Worm (Caenorhabditis elegans) whole organism, L4 larva: ENCODE data around the gene rps-0.

Experiments
- F44E2.7 ChIP-seq: fragments of 200-800 bp; sonication (Bioruptor generic); IDR thresholded peaks from 2 replicates; pipeline ENCODE4 v2.1.2; 2022; ENCODE audit warnings: missing genetic modification characterization, missing compliant biosample characterization
- F49E8.2 ChIP-seq: sonication (generic microtip); optimal IDR thresholded peaks from 2 replicates; lab custom pipeline; 2016; ENCODE audit warnings: missing compliant biosample characterization, mild to moderate bottlenecking, missing genetic modification characterization, borderline replicate concordance
- Y105C5A.15 ChIP-seq: fragments of 200-800 bp; sonication (Bioruptor generic); IDR thresholded peaks from 2 replicates; pipeline ENCODE4 v1.3.6; 2022; ENCODE audit warnings: missing genetic modification characterization, missing compliant biosample characterization
- Y5F2A.4 ChIP-seq: fragments of 200-800 bp; sonication (Bioruptor generic); optimal IDR thresholded peaks from 2 replicates; lab custom pipeline; 2018; ENCODE audit warnings: mild to moderate bottlenecking, missing genetic modification characterization, missing compliant biosample characterization
- aha-1 ChIP-seq: fragments of 150-350 bp; peaks from one replicate; lab custom pipeline; 2014; ENCODE audit warnings: missing biosample characterization, missing genetic modification characterization
- ama-1 ChIP-seq: fragments of 150-350 bp; optimal IDR thresholded peaks from 2 replicates; lab custom pipeline; 2014; ENCODE audit warnings: inconsistent platforms, mixed read lengths
- ceh-20 ChIP-seq: fragments of 200-800 bp; sonication (Bioruptor generic); IDR thresholded peaks from 2 replicates; pipeline ENCODE4 v1.3.6; 2022; ENCODE audit warnings: missing genetic modification reagents, missing genetic modification characterization, missing compliant biosample characterization
- ceh-28 ChIP-seq: fragments of 150-350 bp; optimal IDR thresholded peaks from 2 replicates; lab custom pipeline; 2014; ENCODE audit warnings: missing biosample characterization, missing genetic modification reagents, missing genetic modification characterization
- ceh-44 ChIP-seq: fragments of 200-800 bp; sonication (Bioruptor generic); IDR thresholded peaks from 2 replicates; pipeline ENCODE4 v1.3.6; 2022; ENCODE audit warnings: missing genetic modification reagents, missing genetic modification characterization, missing compliant biosample characterization
- ctbp-1 ChIP-seq: fragments of 200-800 bp; sonication (Bioruptor generic); IDR thresholded peaks from 2 replicates; pipeline ENCODE4 v1.3.6; 2022; ENCODE audit warnings: missing genetic modification reagents, missing genetic modification characterization, missing compliant biosample characterization
- daf-16 ChIP-seq, 3 experiments: sonication (generic microtip); optimal IDR thresholded peaks; 2 replicates each; lab custom pipeline; 2016 to 2017; ENCODE audit warnings: missing genetic modification characterization in 3 of 3, missing genetic modification reagents in 3 of 3, mild to moderate bottlenecking in 2 of 3, missing compliant biosample characterization in 2 of 3, missing biosample characterization in 1 of 3, moderate library complexity in 1 of 3
- dmd-6 ChIP-seq: fragments of 200-800 bp; sonication (Bioruptor generic); IDR thresholded peaks from 2 replicates; pipeline ENCODE4 v1.3.6; 2022; ENCODE audit warnings: missing genetic modification reagents, missing genetic modification characterization, missing compliant biosample characterization
- duxl-1 ChIP-seq: sonication (generic microtip); optimal IDR thresholded peaks from 2 replicates; lab custom pipeline; 2016; ENCODE audit warnings: mild to moderate bottlenecking, missing genetic modification characterization, moderate library complexity, missing compliant biosample characterization; ENCODE audit not compliant: poor library complexity
- fkh-10 ChIP-seq: fragments of 150-350 bp; optimal IDR thresholded peaks from 2 replicates; lab custom pipeline; 2014; ENCODE audit warnings: missing biosample characterization, missing genetic modification reagents, missing genetic modification characterization
- hlh-11 ChIP-seq: fragments of 200-800 bp; sonication (Bioruptor generic); optimal IDR thresholded peaks from 2 replicates; lab custom pipeline; 2018; ENCODE audit warnings: mild to moderate bottlenecking, missing genetic modification characterization, missing compliant biosample characterization
- hmg-1.1 ChIP-seq: fragments of 200-800 bp; sonication (Bioruptor generic); IDR thresholded peaks from 2 replicates; pipeline ENCODE4 v1.3.6; 2022; ENCODE audit warnings: missing genetic modification reagents, missing genetic modification characterization, missing compliant biosample characterization
- lin-29 ChIP-seq: fragments of 200-800 bp; sonication (Bioruptor generic); IDR thresholded peaks from 2 replicates; pipeline ENCODE4 v1.3.6; 2022; ENCODE audit warnings: missing genetic modification reagents, missing genetic modification characterization, missing compliant biosample characterization
- lin-38 ChIP-seq: fragments of 200-800 bp; sonication (Bioruptor generic); IDR thresholded peaks from 2 replicates; pipeline ENCODE4 v1.3.6; 2022; ENCODE audit warnings: missing genetic modification reagents, missing genetic modification characterization, missing compliant biosample characterization
- lsy-2 ChIP-seq, 2 experiments: fragments of 150-350 bp in 1 of 2; sonication (generic microtip) in 1 of 2; optimal IDR thresholded peaks; 2 replicates each; lab custom pipeline; 2014 to 2017; ENCODE audit warnings: missing biosample characterization in 2 of 2, missing genetic modification characterization in 2 of 2
- madf-5 ChIP-seq, 2 experiments: fragments of 200-800 bp; sonication (Bioruptor generic); IDR thresholded peaks; 2 replicates each; pipeline ENCODE4 v1.3.6; 2022; ENCODE audit warnings: missing compliant biosample characterization in 2 of 2, missing genetic modification characterization in 2 of 2
- mep-1 ChIP-seq: fragments of 150-350 bp; sonication (generic microtip); optimal IDR thresholded peaks from 3 replicates; lab custom pipeline; 2014; ENCODE audit warnings: missing biosample characterization, missing genetic modification characterization
- mxl-2 ChIP-seq: fragments of 200-800 bp; sonication (Bioruptor generic); conservative IDR thresholded peaks from 2 replicates; pipeline ENCODE4 v1.3.6; 2022; ENCODE audit warnings: missing genetic modification reagents, missing genetic modification characterization, missing compliant biosample characterization
- nhr-10 ChIP-seq: fragments of 150-350 bp; optimal IDR thresholded peaks from 2 replicates; lab custom pipeline; 2014; ENCODE audit warnings: missing biosample characterization, missing genetic modification characterization
- nhr-102 ChIP-seq: sonication (generic microtip); optimal IDR thresholded peaks from 2 replicates; lab custom pipeline; 2016; ENCODE audit warnings: mild to moderate bottlenecking, missing genetic modification characterization, moderate library complexity, missing compliant biosample characterization
- nhr-11 ChIP-seq: fragments of 150-350 bp; optimal IDR thresholded peaks from 2 replicates; lab custom pipeline; 2014; ENCODE audit warnings: missing biosample characterization, missing genetic modification characterization
- nhr-111 ChIP-seq: fragments of 200-800 bp; sonication (Bioruptor generic); optimal IDR thresholded peaks from 2 replicates; lab custom pipeline; 2018; ENCODE audit warnings: mild to moderate bottlenecking, missing genetic modification characterization, missing compliant biosample characterization
- nhr-42 ChIP-seq: fragments of 200-800 bp; sonication (Bioruptor generic); IDR thresholded peaks from 2 replicates; pipeline ENCODE4 v1.3.6; 2022; ENCODE audit warnings: missing genetic modification characterization, missing compliant biosample characterization
- nhr-77 ChIP-seq: fragments of 150-350 bp; optimal IDR thresholded peaks from 2 replicates; lab custom pipeline; 2014; ENCODE audit warnings: missing biosample characterization, missing genetic modification characterization
- pha-4 ChIP-seq, 2 experiments: fragments of 150-350 bp in 1 of 2; fragments of 200-800 bp in 1 of 2; sonication (Bioruptor generic) in 1 of 2; IDR thresholded peaks in 1 of 2; optimal IDR thresholded peaks in 1 of 2; 2 replicates each; pipeline versions ENCODE4 v1.3.6 to Lab custom; 2014 to 2022; ENCODE audit warnings: missing genetic modification characterization in 2 of 2, missing genetic modification reagents in 2 of 2, missing biosample characterization in 1 of 2, missing compliant biosample characterization in 1 of 2
- rbr-2 ChIP-seq: sonication (generic microtip); optimal IDR thresholded peaks from 2 replicates; lab custom pipeline; 2016; ENCODE audit warnings: missing genotype, missing genetic modification characterization, missing compliant biosample characterization
- saeg-2 ChIP-seq: fragments of 200-800 bp; sonication (Bioruptor generic); IDR thresholded peaks from 2 replicates; pipeline ENCODE4 v1.3.6; 2022; ENCODE audit warnings: missing genetic modification reagents, missing genetic modification characterization, missing compliant biosample characterization
- spr-1 ChIP-seq: sonication (generic microtip); optimal IDR thresholded peaks from 2 replicates; lab custom pipeline; 2016; ENCODE audit warnings: mild to moderate bottlenecking, missing genetic modification characterization, missing compliant biosample characterization
- spr-3 ChIP-seq: fragments of 200-800 bp; sonication (Bioruptor generic); optimal IDR thresholded peaks from 2 replicates; lab custom pipeline; 2018; ENCODE audit warnings: mild to moderate bottlenecking, missing genetic modification characterization, missing compliant biosample characterization
- tag-97 ChIP-seq: fragments of 200-800 bp; sonication (Bioruptor generic); IDR thresholded peaks from 2 replicates; pipeline ENCODE4 v1.3.6; 2022; ENCODE audit warnings: missing genetic modification characterization, missing compliant biosample characterization
- tra-1 ChIP-seq: fragments of 200-800 bp; sonication (Bioruptor generic); IDR thresholded peaks from 2 replicates; pipeline ENCODE4 v1.3.6; 2022; ENCODE audit warnings: missing genetic modification reagents, missing genetic modification characterization, missing compliant biosample characterization
- unc-130 ChIP-seq: sonication (generic microtip); optimal IDR thresholded peaks from 2 replicates; lab custom pipeline; 2016; ENCODE audit warnings: missing genetic modification reagents, missing genetic modification characterization, missing compliant biosample characterization
- unc-39 ChIP-seq: sonication (generic microtip); optimal IDR thresholded peaks from 2 replicates; lab custom pipeline; 2017; ENCODE audit warnings: missing biosample characterization, missing genetic modification characterization
- unc-62 ChIP-seq, 3 experiments: fragments of 150-350 bp in 1 of 3; sonication (generic microtip); optimal IDR thresholded peaks in 2 of 3; peaks in 1 of 3; 1 replicate in 1 of 3; 2 replicates in 2 of 3; lab custom pipeline; 2014 to 2017; ENCODE audit warnings: missing biosample characterization in 3 of 3, missing genetic modification characterization in 3 of 3, missing genetic modification reagents in 3 of 3, missing genotype in 1 of 3
- zag-1 ChIP-seq: fragments of 150-350 bp; optimal IDR thresholded peaks from 2 replicates; lab custom pipeline; 2014; ENCODE audit warnings: missing biosample characterization, missing genetic modification characterization
- zfp-2 ChIP-seq: sonication (generic microtip); optimal IDR thresholded peaks from 2 replicates; lab custom pipeline; 2016; ENCODE audit warnings: mild to moderate bottlenecking, missing genetic modification characterization, missing compliant biosample characterization
- zfp-3 ChIP-seq: fragments of 200-800 bp; sonication (Bioruptor generic); conservative IDR thresholded peaks from 2 replicates; pipeline ENCODE4 v1.3.6; 2022; ENCODE audit warnings: missing genetic modification reagents, missing genetic modification characterization, missing compliant biosample characterization
- zip-11 ChIP-seq: fragments of 200-800 bp; sonication (Bioruptor generic); IDR thresholded peaks from 2 replicates; pipeline ENCODE4 v1.3.6; 2022; ENCODE audit warnings: missing genetic modification characterization, missing compliant biosample characterization

Gene rps-0

ce11 chrIII:4734056-4734455, 19.8 kb downstream of the rps-0 start, which contains the start of gene F17C8.9:
Gene F17C8.9 (plus strand): TSS chrIII:4734356.
- no peak for TF ChIP-seq ctbp-1 (GFP tag; lab: Robert Waterston, UW)
- TF ChIP-seq spr-3 = no peak
- no peak for TF ChIP-seq daf-16 (GFP tag; optimal IDR thresholded peaks at IDR 0.05; lab: Kevin White, UChicago)
- TF ChIP-seq daf-16 (tag; optimal IDR thresholded peaks at IDR 0.05; lab: Kevin White, UChicago) = no peak
- TF ChIP-seq F44E2.7 = no peak
- TF ChIP-seq Y5F2A.4 (GFP tag; lab: Kevin White, UChicago) = no peak
- TF ChIP-seq zfp-2 = no peak
- no peak for TF ChIP-seq zip-11 (GFP tag; lab: Robert Waterston, UW)
- no peak for TF ChIP-seq unc-39
- no peak for TF ChIP-seq ceh-44 (GFP tag; lab: Robert Waterston, UW)
- TF ChIP-seq nhr-77 (tag; lab: Kevin White, UChicago) = no peak
- TF ChIP-seq zfp-3 (GFP tag; lab: Robert Waterston, UW) = no peak
- no peak for TF ChIP-seq fkh-10 (GFP tag; lab: Kevin White, UChicago)

ce11 chrIII:4731295-4731988, 22.4 kb downstream of the rps-0 start, which contains the start of gene F17C8.3:
Gene F17C8.3 (plus strand): TSS chrIII:4731938.
- TF ChIP-seq duxl-1 (tag; lab: Kevin White, UChicago) (no peak), daf-16 (GFP tag; optimal IDR thresholded peaks at IDR 0.05; lab: Kevin White, UChicago) (peak in 1 of 2 experiments; percentile 87), daf-16 (tag; optimal IDR thresholded peaks at IDR 0.05; lab: Kevin White, UChicago) (no peak), lsy-2 (tag; optimal IDR thresholded peaks at IDR 0.05; lab: Kevin White, UChicago) (peak in 1 of 2 experiments; percentile 29), mep-1 (tag; lab: Kevin White, UChicago) (no peak), Y5F2A.4 (GFP tag; lab: Kevin White, UChicago) (no peak), unc-130 (GFP tag; lab: Kevin White, UChicago) (no peak), unc-62 (GFP tag; optimal IDR thresholded peaks at IDR 0.05 in 1 of 2; lab: Kevin White, UChicago) (peak in 1 of 2 experiments; percentile 93), unc-62 (tag; optimal IDR thresholded peaks at IDR 0.05; lab: Kevin White, UChicago) (no peak), tra-1 (GFP tag; lab: Robert Waterston, UW) (0 out of 2 replicates have a peak, but pooled peaks have one; percentile 63), nhr-11 (tag; lab: Kevin White, UChicago) (peak; percentile 45), ceh-44 (GFP tag; lab: Robert Waterston, UW) (no peak), spr-1 (no peak), dmd-6 (GFP tag; lab: Robert Waterston, UW) (no peak; the same call in 1 of the 2 replicates), hlh-11 (tag; lab: Kevin White, UChicago) (peak; percentile 69)
- TF ChIP-seq, all 104 proteins: peak for 6

ce11 chrIII:4723922-4724321, 29.9 kb downstream of the rps-0 start:
- TF ChIP-seq lin-38 (GFP tag; lab: Robert Waterston, UW) (no peak), ceh-28 (tag; lab: Kevin White, UChicago) (no peak), hmg-1.1 (GFP tag; lab: Robert Waterston, UW) (0 out of 2 replicates have a peak, but pooled peaks have one; percentile 16), zip-11 (GFP tag; lab: Robert Waterston, UW) (no peak), ama-1 (no peak), nhr-10 (tag; lab: Kevin White, UChicago) (no peak), Y105C5A.15 (no peak), rbr-2 (tag; lab: Kevin White, UChicago) (peak; percentile 21), mxl-2 (GFP tag; lab: Robert Waterston, UW) (no peak), aha-1 (peak; percentile 50), nhr-111 (no peak), madf-5 (GFP tag; IDR thresholded peaks at IDR 0.05; lab: Robert Waterston, UW) (no peak), lsy-2 (tag; optimal IDR thresholded peaks at IDR 0.05; lab: Kevin White, UChicago) (peak in 1 of 2 experiments; percentile 34), saeg-2 (GFP tag; lab: Robert Waterston, UW) (no peak), zfp-2 (no peak), nhr-42 (GFP tag; lab: Robert Waterston, UW) (no peak), tag-97 (GFP tag; lab: Robert Waterston, UW) (no peak), nhr-102 (tag; lab: Kevin White, UChicago) (no peak), ceh-20 (GFP tag; lab: Robert Waterston, UW) (peak; percentile 52; the same call in 1 of the 2 replicates), F44E2.7 (no peak), fkh-10 (GFP tag; lab: Kevin White, UChicago) (peak; percentile 45), mep-1 (tag; lab: Kevin White, UChicago) (peak; percentile 42), nhr-11 (tag; lab: Kevin White, UChicago) (peak; percentile 4), unc-62 (GFP tag; optimal IDR thresholded peaks at IDR 0.05 in 1 of 2; lab: Kevin White, UChicago) (peak in 1 of 2 experiments; percentile 70), unc-62 (tag; optimal IDR thresholded peaks at IDR 0.05; lab: Kevin White, UChicago) (no peak), ctbp-1 (GFP tag; lab: Robert Waterston, UW) (peak; percentile 67; the same call in 1 of the 2 replicates), zag-1 (no peak), F49E8.2 (tag; lab: Kevin White, UChicago) (no peak), lin-29 (GFP tag; lab: Robert Waterston, UW) (no peak), pha-4 (GFP tag; IDR thresholded peaks at IDR 0.05; lab: Robert Waterston, UW) (no peak), pha-4 (tag; optimal IDR thresholded peaks at IDR 0.05; lab: Kevin White, UChicago) (no peak)
